Fruit fly (Drosophila melanogaster): ENCODE data around the gene CG45064.

DNA sequence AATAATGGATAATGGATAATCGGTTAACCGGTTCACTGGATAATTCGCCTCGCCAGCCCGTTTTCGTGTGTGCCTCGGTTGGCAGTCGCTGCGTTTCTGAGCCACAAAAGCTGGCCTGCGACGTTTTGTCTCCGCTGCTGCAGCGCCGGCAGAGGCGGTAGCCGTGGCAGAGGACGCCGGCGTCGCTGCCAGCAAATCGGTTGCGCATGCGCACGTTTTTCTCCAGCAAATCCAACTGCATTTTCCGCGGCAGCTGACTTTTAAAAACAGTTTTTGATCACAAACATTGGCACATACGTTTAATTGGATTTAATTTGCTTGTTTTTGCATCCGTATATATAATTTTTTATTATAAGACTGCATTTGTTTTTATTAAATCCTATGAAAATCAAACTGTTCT is 14.4 kb upstream of the CG45064 start, which contains the start of gene CG9514:
- TF ChIP-seq CG7045 (GFP tag; optimal IDR thresholded peaks at IDR 0.05) = no peak
- TF ChIP-seq CG12768 (GFP tag; optimal IDR thresholded peaks at IDR 0.05) = no peak
- no peak for TF ChIP-seq pad (GFP tag; optimal IDR thresholded peaks at IDR 0.05)
- TF ChIP-seq CG5204 (GFP tag; optimal IDR thresholded peaks at IDR 0.05) = no peak
- TF ChIP-seq CG11617 (GFP tag; optimal IDR thresholded peaks at IDR 0.05) = no peak
- no peak for TF ChIP-seq Crg-1 (GFP tag; optimal IDR thresholded peaks at IDR 0.05)
- TF ChIP-seq kay (GFP tag; ENCODE audit: borderline replicate concordance) = no peak
- no peak for TF ChIP-seq CG14711 (tag; optimal IDR thresholded peaks at IDR 0.05)
- TF ChIP-seq bab1 (GFP tag; optimal IDR thresholded peaks at IDR 0.05) = no peak
